Worm (Caenorhabditis elegans) whole organism, early embryonic: Measurements from ENCODE around the gene gcy-13.

ENCODE experiments used
- B0310.2 ChIP-seq: sonication (generic microtip); optimal IDR thresholded peaks from 2 replicates; lab custom pipeline; 2016; ENCODE audit warnings: mild to moderate bottlenecking, missing genetic modification characterization, missing compliant biosample characterization
- ama-1 ChIP-seq: fragments of 150-350 bp; optimal IDR thresholded peaks from 2 replicates; lab custom pipeline; 2014
- ceh-13 ChIP-seq: fragments of 200-800 bp; sonication (Bioruptor generic); optimal IDR thresholded peaks from 2 replicates; lab custom pipeline; 2018; ENCODE audit warnings: mild to moderate bottlenecking, missing genetic modification characterization, missing compliant biosample characterization
- ceh-36 ChIP-seq: sonication (generic microtip); optimal IDR thresholded peaks from 2 replicates; lab custom pipeline; 2016; ENCODE audit warnings: missing genetic modification characterization, inconsistent platforms, missing compliant biosample characterization
- ets-7 ChIP-seq: sonication (generic microtip); optimal IDR thresholded peaks from 2 replicates; lab custom pipeline; 2016; ENCODE audit warnings: missing genotype, missing genetic modification characterization, missing compliant biosample characterization
- flt-1 ChIP-seq: fragments of 200-800 bp; sonication (Bioruptor generic); IDR thresholded peaks from 2 replicates; pipeline ENCODE4 v1.3.6; 2022; ENCODE audit warnings: missing genetic modification characterization, missing compliant biosample characterization
- hmbx-1 ChIP-seq: sonication (generic microtip); optimal IDR thresholded peaks from 2 replicates; lab custom pipeline; 2016; ENCODE audit warnings: mild to moderate bottlenecking, missing genetic modification characterization, missing compliant biosample characterization
- hmg-4 ChIP-seq: fragments of 200-800 bp; sonication (Bioruptor generic); optimal IDR thresholded peaks from 2 replicates; lab custom pipeline; 2018; ENCODE audit warnings: mild to moderate bottlenecking, missing genetic modification characterization, missing compliant biosample characterization
- hnd-1 ChIP-seq: sonication (generic microtip); optimal IDR thresholded peaks from 2 replicates; lab custom pipeline; 2016; ENCODE audit warnings: missing genetic modification characterization, missing compliant biosample characterization
- pes-1 ChIP-seq: fragments of 200-800 bp; sonication (Bioruptor generic); IDR thresholded peaks from 2 replicates; pipeline ENCODE4 v1.3.6; 2022; ENCODE audit warnings: missing genetic modification reagents, missing genetic modification characterization, missing compliant biosample characterization
- sea-1 ChIP-seq: fragments of 200-800 bp; sonication (Bioruptor generic); conservative IDR thresholded peaks from 2 replicates; pipeline ENCODE4 v1.3.6; 2022; ENCODE audit warnings: missing genetic modification characterization, missing compliant biosample characterization
- tbx-11 ChIP-seq: fragments of 200-800 bp; sonication (Bioruptor generic); IDR thresholded peaks from 2 replicates; pipeline ENCODE4 v1.3.6; 2022; ENCODE audit warnings: missing genetic modification characterization, missing compliant biosample characterization
- tbx-37 ChIP-seq: fragments of 200-800 bp; sonication (Bioruptor generic); conservative IDR thresholded peaks from 2 replicates; pipeline ENCODE4 v1.3.6; 2022; ENCODE audit warnings: missing genetic modification reagents, missing genetic modification characterization, missing compliant biosample characterization
- tra-4 ChIP-seq: sonication (generic microtip); optimal IDR thresholded peaks from 2 replicates; lab custom pipeline; 2017; ENCODE audit warnings: missing genetic modification characterization, missing compliant biosample characterization

DNA sequence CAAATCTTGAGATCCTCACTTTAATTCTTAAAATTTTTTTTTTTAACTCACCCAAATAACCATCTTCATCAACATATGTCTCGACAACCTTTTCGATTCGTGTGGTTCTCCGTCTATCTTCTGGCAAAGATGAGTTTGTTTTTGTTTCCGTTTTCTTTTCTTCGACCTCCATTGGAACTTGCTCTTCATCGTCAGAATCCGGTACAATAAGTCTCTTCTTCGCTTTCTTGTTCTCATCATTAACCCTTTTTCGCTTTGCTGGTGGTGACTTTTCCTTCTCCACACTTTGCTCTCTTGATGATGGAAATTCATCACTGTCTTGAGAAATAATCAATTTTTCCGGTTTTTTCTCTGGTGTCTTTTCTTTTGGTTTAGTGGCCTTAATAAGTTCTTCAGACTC, 53.3 kb downstream of the gcy-13 start:
- TF ChIP-seq flt-1 (GFP tag; lab: Robert Waterston, UW) (no peak), ets-7 (tag; lab: Kevin White, UChicago) (no peak), ceh-13 (GFP tag; lab: Kevin White, UChicago) (no peak), ama-1 (lab: Kevin White, UChicago) (no peak), tra-4 (tag; lab: Kevin White, UChicago) (no peak), pes-1 (GFP tag; lab: Robert Waterston, UW) (no peak), hmbx-1 (tag; lab: Kevin White, UChicago) (no peak), tbx-37 (GFP tag; lab: Robert Waterston, UW) (no peak), ceh-36 (tag; lab: Kevin White, UChicago) (no peak), hnd-1 (tag; lab: Kevin White, UChicago) (no peak), hmg-4 (GFP tag; lab: Kevin White, UChicago) (no peak), sea-1 (GFP tag; lab: Robert Waterston, UW) (no peak), tbx-11 (GFP tag; lab: Robert Waterston, UW) (no peak), B0310.2 (tag; lab: Kevin White, UChicago) (no peak)
